Worm (Caenorhabditis elegans): ENCODE measurements around the gene srv-29.

ce11 chrIV:6275671-6276209, 9.3 kb upstream of the srv-29 start, which contains the start of the genes aat-4 and T13A10.1:
- TF ChIP-seq ZK546.5 (tag; optimal IDR thresholded peaks at IDR 0.05) (no peak), tbx-2 (tag; optimal IDR thresholded peaks at IDR 0.05) (no peak)
